Fruit fly (Drosophila melanogaster): ENCODE results near the gene rtet.

rtet gene

dm6 chr3R:21107907-21108591 is at the start of gene rtet, which contains the start of gene Sec15 (continued):
- TF ChIP-seq CG7963 (GFP tag; IDR thresholded peaks at IDR 0.05; ENCODE audit: partially characterized antibody) (peak; percentile 22; the same call in 1 of the 3 replicates), repo (GFP tag; optimal IDR thresholded peaks at IDR 0.05) (no peak), Tbp (GFP tag; optimal IDR thresholded peaks at IDR 0.05) (no peak), CG4360 (GFP tag; IDR thresholded peaks at IDR 0.05) (no peak), pfk (GFP tag; optimal IDR thresholded peaks at IDR 0.05) (no peak), CG12744 (GFP tag; optimal IDR thresholded peaks at IDR 0.05) (no peak), CG11456 (GFP tag; IDR thresholded peaks at IDR 0.05) (peak; percentile 45; the same call in 1 of the 3 replicates), CG15073 (GFP tag; optimal IDR thresholded peaks at IDR 0.05) (no peak), Blimp-1 (GFP tag; optimal IDR thresholded peaks at IDR 0.05) (peak; percentile 89), dimm (GFP tag; IDR thresholded peaks at IDR 0.05) (no peak), CG32532 (GFP tag; IDR thresholded peaks at IDR 0.05) (peak; percentile 67; the same call in 1 of the 2 replicates), Ada2b (GFP tag; IDR thresholded peaks at IDR 0.05) (peak; percentile 41; the same call in 1 of the 2 replicates), sqz (GFP tag; optimal IDR thresholded peaks at IDR 0.05) (no peak), CG17328 (GFP tag; IDR thresholded peaks at IDR 0.05) (peak; percentile 18; the same call in 1 of the 2 replicates), CG6683 (GFP tag; optimal IDR thresholded peaks at IDR 0.05) (peak; percentile 2), vvl (GFP tag; IDR thresholded peaks at IDR 0.05) (peak; percentile 76), her (GFP tag; optimal IDR thresholded peaks at IDR 0.05) (no peak), CG32772 (GFP tag; IDR thresholded peaks at IDR 0.05) (no peak; the same call in 1 of the 2 replicates), al (GFP tag; IDR thresholded peaks at IDR 0.05) (no peak), tin (GFP tag; optimal IDR thresholded peaks at IDR 0.05) (peak; percentile 61), CG34376 (GFP tag; optimal IDR thresholded peaks at IDR 0.05) (peak; percentile 53), CG11560 (tag; IDR thresholded peaks at IDR 0.05) (peak; percentile 95), CG14965 (GFP tag; optimal IDR thresholded peaks at IDR 0.05; ENCODE audit: borderline replicate concordance) (no peak), NC2α (GFP tag; optimal IDR thresholded peaks at IDR 0.05) (no peak), D19B (GFP tag; optimal IDR thresholded peaks at IDR 0.05) (no peak), BEAF-32 (GFP tag; optimal IDR thresholded peaks at IDR 0.05) (peak; percentile 69), unpg (GFP tag; optimal IDR thresholded peaks at IDR 0.05) (peak; percentile 36), Ets65A (GFP tag) (peak; percentile 93), knrl (GFP tag; IDR thresholded peaks at IDR 0.05; ENCODE audit: partially characterized antibody) (peak; percentile 73; the same call in 2 of the 3 replicates), mirr (GFP tag; optimal IDR thresholded peaks at IDR 0.05) (peak; percentile 47), CG6765 (GFP tag; optimal IDR thresholded peaks at IDR 0.05) (peak; percentile 25), lilli (GFP tag; optimal IDR thresholded peaks at IDR 0.05) (peak; percentile 67), CG2120 (GFP tag; optimal IDR thresholded peaks at IDR 0.05) (peak; percentile 84), tx (GFP tag; optimal IDR thresholded peaks at IDR 0.05) (peak; percentile 19), Poxn (GFP tag; IDR thresholded peaks at IDR 0.05) (no peak), CG13296 (GFP tag; optimal IDR thresholded peaks at IDR 0.05) (peak; percentile 62), CG6175 (GFP tag; IDR thresholded peaks at IDR 0.05) (no peak), dysf (GFP tag; IDR thresholded peaks at IDR 0.05) (peak; percentile 66), ato (GFP tag; IDR thresholded peaks at IDR 0.05; ENCODE audit: partially characterized antibody) (peak; percentile 86), CG6854 (GFP tag; optimal IDR thresholded peaks at IDR 0.05) (no peak), HLHmδ (GFP tag; optimal IDR thresholded peaks at IDR 0.05) (no peak), CG6254 (GFP tag; optimal IDR thresholded peaks at IDR 0.05) (no peak), Nf-YB (GFP tag; optimal IDR thresholded peaks at IDR 0.05) (peak; percentile 26), Sox100B (GFP tag; optimal IDR thresholded peaks at IDR 0.05) (no peak), CG5180 (GFP tag; optimal IDR thresholded peaks at IDR 0.05) (no peak), NFAT (GFP tag; IDR thresholded peaks at IDR 0.05) (peak; percentile 48; the same call in 1 of the 2 replicates), CG17186 (GFP tag; optimal IDR thresholded peaks at IDR 0.05) (no peak), pb (GFP tag; optimal IDR thresholded peaks at IDR 0.05) (no peak), Mes4 (GFP tag; optimal IDR thresholded peaks at IDR 0.05) (peak; percentile 3), CG11247 (GFP tag; IDR thresholded peaks at IDR 0.05) (peak; percentile 53)
